Worm (Caenorhabditis elegans) whole organism, late embryonic: ENCODE results near the gene fbxb-45.

Source experiments
- C08G9.2 ChIP-seq: sonication (generic microtip); optimal IDR thresholded peaks from 2 replicates; lab custom pipeline; 2016; ENCODE audit warnings: mild to moderate bottlenecking, missing genetic modification characterization, moderate library complexity, missing compliant biosample characterization
- F13H6.1 ChIP-seq: sonication (generic microtip); optimal IDR thresholded peaks from 2 replicates; lab custom pipeline; 2016; ENCODE audit warnings: missing genetic modification characterization, missing compliant biosample characterization
- K02D7.2 ChIP-seq: sonication (generic microtip); optimal IDR thresholded peaks from 2 replicates; lab custom pipeline; 2017; ENCODE audit warnings: mild to moderate bottlenecking, missing genetic modification characterization, missing compliant biosample characterization
- K09A11.1 ChIP-seq: sonication (generic microtip); optimal IDR thresholded peaks from 2 replicates; lab custom pipeline; 2017; ENCODE audit warnings: antibody characterized with exemption, mild to moderate bottlenecking, missing genetic modification characterization, missing compliant biosample characterization; ENCODE audit not compliant: insufficient read depth
- T23F11.4 ChIP-seq: fragments of 200-800 bp; sonication (Bioruptor generic); optimal IDR thresholded peaks from 2 replicates; lab custom pipeline; 2018; ENCODE audit warnings: mild to moderate bottlenecking, missing genetic modification characterization, missing compliant biosample characterization
- ceh-14 ChIP-seq: sonication (generic microtip); optimal IDR thresholded peaks from 2 replicates; lab custom pipeline; 2016; ENCODE audit warnings: missing genotype, missing genetic modification characterization, missing compliant biosample characterization
- ceh-18 ChIP-seq: sonication (generic microtip); optimal IDR thresholded peaks from 2 replicates; lab custom pipeline; 2016; ENCODE audit warnings: missing genetic modification characterization, missing compliant biosample characterization
- ceh-19 ChIP-seq: fragments of 200-800 bp; sonication (Bioruptor generic); optimal IDR thresholded peaks from 2 replicates; lab custom pipeline; 2018; ENCODE audit warnings: mild to moderate bottlenecking, missing genetic modification characterization, missing compliant biosample characterization
- ceh-2 ChIP-seq: sonication (generic microtip); optimal IDR thresholded peaks from 2 replicates; lab custom pipeline; 2016; ENCODE audit warnings: missing genotype, missing genetic modification characterization, missing compliant biosample characterization
- ceh-22 ChIP-seq: sonication (generic microtip); optimal IDR thresholded peaks from 2 replicates; lab custom pipeline; 2017; ENCODE audit warnings: missing biosample characterization, missing genetic modification characterization
- ceh-24 ChIP-seq: sonication (generic microtip); optimal IDR thresholded peaks from 2 replicates; lab custom pipeline; 2016; ENCODE audit warnings: mild to moderate bottlenecking, missing genetic modification characterization, missing compliant biosample characterization
- ceh-31 ChIP-seq: sonication (generic microtip); optimal IDR thresholded peaks from 2 replicates; lab custom pipeline; 2016; ENCODE audit warnings: missing genetic modification characterization, missing compliant biosample characterization
- ceh-6 ChIP-seq: fragments of 200-800 bp; sonication (Bioruptor generic); optimal IDR thresholded peaks from 2 replicates; lab custom pipeline; 2018; ENCODE audit warnings: mild to moderate bottlenecking, missing genetic modification characterization, missing compliant biosample characterization
- che-1 ChIP-seq: sonication (generic microtip); optimal IDR thresholded peaks from 2 replicates; lab custom pipeline; 2016; ENCODE audit warnings: mild to moderate bottlenecking, missing genetic modification characterization, missing compliant biosample characterization
- dve-1 ChIP-seq: sonication (generic microtip); optimal IDR thresholded peaks from 2 replicates; lab custom pipeline; 2017; ENCODE audit warnings: antibody characterized with exemption, mild to moderate bottlenecking, missing genetic modification characterization, missing compliant biosample characterization
- ets-4 ChIP-seq: sonication (generic microtip); optimal IDR thresholded peaks from 2 replicates; lab custom pipeline; 2016; ENCODE audit warnings: missing genetic modification characterization, missing compliant biosample characterization
- hlh-6 ChIP-seq: sonication (generic microtip); optimal IDR thresholded peaks from 2 replicates; lab custom pipeline; 2016; ENCODE audit warnings: missing genotype, missing genetic modification characterization, missing compliant biosample characterization
- hlh-8 ChIP-seq: sonication (generic microtip); optimal IDR thresholded peaks from 2 replicates; lab custom pipeline; 2016; ENCODE audit warnings: missing genotype, missing genetic modification characterization, missing compliant biosample characterization
- lin-11 ChIP-seq: fragments of 200-800 bp; sonication (Bioruptor generic); optimal IDR thresholded peaks from 2 replicates; lab custom pipeline; 2018; ENCODE audit warnings: mild to moderate bottlenecking, missing genetic modification characterization, missing compliant biosample characterization
- mec-3 ChIP-seq: sonication (generic microtip); optimal IDR thresholded peaks from 2 replicates; lab custom pipeline; 2016; ENCODE audit warnings: borderline replicate concordance, missing genetic modification characterization, missing compliant biosample characterization
- nhr-11 ChIP-seq: fragments of 150-350 bp; optimal IDR thresholded peaks from 2 replicates; lab custom pipeline; 2014; ENCODE audit warnings: missing biosample characterization, missing genetic modification characterization
- npax-4 ChIP-seq: sonication (generic microtip); optimal IDR thresholded peaks from 2 replicates; lab custom pipeline; 2016; ENCODE audit warnings: missing genetic modification characterization, missing compliant biosample characterization
- odd-2 ChIP-seq: sonication (generic microtip); optimal IDR thresholded peaks from 2 replicates; lab custom pipeline; 2017; ENCODE audit warnings: antibody characterized with exemption, mild to moderate bottlenecking, missing genetic modification characterization, missing compliant biosample characterization
- pag-3 ChIP-seq: sonication (generic microtip); optimal IDR thresholded peaks from 2 replicates; lab custom pipeline; 2016; ENCODE audit warnings: missing compliant biosample characterization, missing genetic modification characterization, borderline replicate concordance
- pat-9 ChIP-seq: fragments of 200-800 bp; sonication (Bioruptor generic); optimal IDR thresholded peaks from 2 replicates; lab custom pipeline; 2018; ENCODE audit warnings: mild to moderate bottlenecking, missing genetic modification characterization, moderate library complexity, missing compliant biosample characterization
- pha-2 ChIP-seq: sonication (generic microtip); optimal IDR thresholded peaks from 2 replicates; lab custom pipeline; 2017; ENCODE audit warnings: mild to moderate bottlenecking, missing genetic modification characterization, missing compliant biosample characterization
- pqm-1 ChIP-seq: sonication (generic microtip); optimal IDR thresholded peaks from 2 replicates; lab custom pipeline; 2016; ENCODE audit warnings: missing genetic modification characterization, missing compliant biosample characterization
- sdc-2 ChIP-seq: sonication (generic microtip); optimal IDR thresholded peaks from 2 replicates; lab custom pipeline; 2016; ENCODE audit warnings: missing genotype, missing genetic modification characterization, missing compliant biosample characterization
- sox-2 ChIP-seq: fragments of 200-800 bp; sonication (Bioruptor generic); IDR thresholded peaks from 2 replicates; pipeline ENCODE4 v1.3.6; 2022; ENCODE audit warnings: missing genetic modification reagents, missing genetic modification characterization, missing compliant biosample characterization
- tbx-2 ChIP-seq: sonication (generic microtip); optimal IDR thresholded peaks from 2 replicates; lab custom pipeline; 2016; ENCODE audit warnings: missing genetic modification characterization, missing compliant biosample characterization
- tbx-7 ChIP-seq: sonication (generic microtip); optimal IDR thresholded peaks from 2 replicates; lab custom pipeline; 2016; ENCODE audit warnings: missing genotype, missing genetic modification characterization, missing compliant biosample characterization
- ttx-3 ChIP-seq: sonication (generic microtip); optimal IDR thresholded peaks from 2 replicates; lab custom pipeline; 2016; ENCODE audit warnings: missing genetic modification reagents, missing genetic modification characterization, missing compliant biosample characterization
- unc-3 ChIP-seq, 2 experiments: fragments of 200-800 bp in 1 of 2; sonication (Bioruptor generic) in 1 of 2; sonication (generic microtip) in 1 of 2; conservative IDR thresholded peaks in 1 of 2; optimal IDR thresholded peaks in 1 of 2; 2 replicates each; pipeline versions ENCODE4 v1.3.6 to Lab custom; 2016 to 2022; ENCODE audit warnings: missing compliant biosample characterization in 2 of 2, missing genetic modification characterization in 2 of 2, missing genetic modification reagents in 1 of 2
- unc-42 ChIP-seq: sonication (generic microtip); optimal IDR thresholded peaks from 2 replicates; lab custom pipeline; 2016; ENCODE audit warnings: missing genotype, missing genetic modification characterization, missing compliant biosample characterization
- ztf-16 ChIP-seq: sonication (generic microtip); optimal IDR thresholded peaks from 2 replicates; lab custom pipeline; 2017; ENCODE audit warnings: missing genetic modification characterization, missing compliant biosample characterization

The fbxb-45 gene

DNA sequence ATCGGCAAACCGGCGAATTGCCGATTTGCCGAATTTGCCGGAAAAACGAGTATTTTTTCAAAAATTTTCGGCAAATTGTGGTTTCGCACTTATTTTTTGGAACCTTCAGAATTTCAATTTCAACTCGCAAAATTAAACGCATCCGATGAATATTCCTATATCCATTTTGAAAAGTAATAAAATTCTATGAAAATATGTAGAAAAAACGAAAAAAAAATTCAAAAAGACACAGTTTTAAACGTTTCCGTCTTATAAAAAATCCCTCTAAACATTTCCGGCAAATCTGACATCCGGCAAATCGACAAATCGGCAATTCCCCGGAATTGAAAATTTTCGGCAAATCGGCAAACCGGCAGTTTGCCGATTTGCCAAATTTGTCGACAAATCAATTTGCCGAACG lies 1.9 kb upstream of the fbxb-45 start, which contains the start of gene str-148:
Gene str-148, plus strand, starts transcription at position 301 of the 400 bp plus-strand sequence.
- TF ChIP-seq hlh-8 (tag; lab: Kevin White, UChicago) (no peak), tbx-7 (tag; lab: Kevin White, UChicago) (no peak), pha-2 (tag; lab: Kevin White, UChicago) (no peak), ztf-16 (no peak), ceh-19 (GFP tag; lab: Kevin White, UChicago) (no peak), ceh-14 (tag; lab: Kevin White, UChicago) (no peak), T23F11.4 (GFP tag; lab: Kevin White, UChicago) (no peak), K02D7.2 (tag; lab: Kevin White, UChicago) (no peak), ceh-2 (tag; lab: Kevin White, UChicago) (no peak), odd-2 (no peak), K09A11.1 (tag; lab: Kevin White, UChicago) (no peak), nhr-11 (tag; lab: Kevin White, UChicago) (no peak)

- TF ChIP-seq nhr-11 (tag; lab: Kevin White, UChicago) (no peak), pqm-1 (tag; lab: Kevin White, UChicago) (no peak), ceh-18 (tag; lab: Kevin White, UChicago) (no peak), ceh-31 (tag; lab: Kevin White, UChicago) (no peak), ceh-22 (tag; lab: Kevin White, UChicago) (no peak), pag-3 (tag; lab: Kevin White, UChicago) (no peak), T23F11.4 (GFP tag; lab: Kevin White, UChicago) (no peak), hlh-6 (tag; lab: Kevin White, UChicago) (no peak), ceh-2 (tag; lab: Kevin White, UChicago) (no peak)
Observed at ce11 chrII:1042227-1042626, 1.6 kb downstream of the fbxb-45 start, which contains the start of gene fbxb-41. Gene fbxb-41 (minus strand): TSS chrII:1042327.

DNA sequence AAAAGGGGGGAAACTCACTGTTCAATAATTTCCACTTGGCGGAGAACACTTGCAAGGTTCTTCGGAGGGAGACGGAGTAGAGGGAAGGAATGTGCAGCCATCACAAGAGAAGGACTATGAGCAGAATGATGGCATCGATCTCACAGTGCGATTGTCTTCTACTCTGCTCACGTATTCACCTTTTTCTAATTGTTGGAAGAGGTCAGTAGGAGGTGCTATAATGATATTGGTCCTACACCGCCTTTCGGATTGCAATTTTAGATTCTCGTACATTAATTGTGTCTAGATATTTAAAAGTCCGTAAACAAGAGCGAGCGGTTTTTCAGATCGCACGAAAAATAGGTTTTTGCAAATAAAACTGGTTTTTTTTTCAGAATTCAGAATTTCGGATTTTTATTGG lies 3.4 kb downstream of the fbxb-45 start, which contains the start of gene fbxb-39:
Gene fbxb-39, minus strand, starts transcription at position 101 of the 400 bp plus-strand sequence.
- TF ChIP-seq T23F11.4 (GFP tag; lab: Kevin White, UChicago) (no peak), pqm-1 (tag; lab: Kevin White, UChicago) (no peak), pha-2 (tag; lab: Kevin White, UChicago) (no peak), C08G9.2 (tag; lab: Kevin White, UChicago) (no peak), lin-11 (tag; lab: Kevin White, UChicago) (no peak), unc-42 (tag; lab: Kevin White, UChicago) (no peak), ceh-2 (tag; lab: Kevin White, UChicago) (no peak), dve-1 (tag; lab: Kevin White, UChicago) (no peak), ceh-19 (GFP tag; lab: Kevin White, UChicago) (no peak), sdc-2 (tag; lab: Kevin White, UChicago) (no peak), che-1 (tag; lab: Kevin White, UChicago) (no peak), odd-2 (no peak), pat-9 (no peak), npax-4 (tag; lab: Kevin White, UChicago) (no peak), unc-3 (GFP tag; conservative IDR thresholded peaks at IDR 0.05; lab: Robert Waterston, UW) (no peak), unc-3 (tag; optimal IDR thresholded peaks at IDR 0.05; lab: Kevin White, UChicago) (no peak), ttx-3 (no peak)

- no peak for TF ChIP-seq sdc-2 (tag; lab: Kevin White, UChicago)
Observed at ce11 chrII:1028602-1029001, 15.2 kb downstream of the fbxb-45 start, which contains the start of gene math-34. Gene math-34 (plus strand): TSS chrII:1028972.

DNA sequence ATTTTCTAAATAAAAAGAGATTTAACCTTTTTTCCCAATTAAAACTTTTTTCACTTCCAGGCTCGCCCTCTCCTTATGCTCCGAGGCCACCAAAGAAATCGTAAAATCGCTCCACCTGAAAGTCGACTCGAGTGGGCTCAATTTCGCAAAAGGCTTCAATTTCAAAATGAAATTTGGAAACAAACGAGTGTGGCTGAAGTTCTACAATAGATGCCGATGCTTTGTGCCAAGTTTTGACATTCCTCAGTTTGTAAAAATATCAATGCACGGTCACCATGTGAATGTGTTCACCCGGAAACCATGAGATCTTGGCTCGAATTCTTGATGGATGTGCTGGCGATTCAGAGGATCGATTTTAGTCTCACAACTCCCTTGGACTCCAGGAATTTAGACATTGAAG lies 17.2 kb downstream of the fbxb-45 start, which contains the start of gene M01D1.12:
Gene M01D1.12, plus strand, starts transcription at position 301 of the 400 bp plus-strand sequence.
- TF ChIP-seq sox-2 (GFP tag; lab: Robert Waterston, UW) (no peak), F13H6.1 (tag; lab: Kevin White, UChicago) (no peak), ceh-6 (GFP tag; lab: Kevin White, UChicago) (no peak), ets-4 (tag; lab: Kevin White, UChicago) (no peak), ceh-24 (tag; lab: Kevin White, UChicago) (no peak), ceh-22 (tag; lab: Kevin White, UChicago) (no peak), nhr-11 (tag; lab: Kevin White, UChicago) (no peak), tbx-2 (tag; lab: Kevin White, UChicago) (no peak), unc-3 (GFP tag; conservative IDR thresholded peaks at IDR 0.05; lab: Robert Waterston, UW) (no peak), unc-3 (tag; optimal IDR thresholded peaks at IDR 0.05; lab: Kevin White, UChicago) (no peak), mec-3 (tag; lab: Kevin White, UChicago) (no peak), ztf-16 (no peak)
